Worm (Caenorhabditis elegans) whole organism, young adult: ENCODE data around the gene R03H10.2.

Source experiments
- B0019.2 ChIP-seq: fragments of 200-800 bp; sonication (Bioruptor generic); conservative IDR thresholded peaks from 2 replicates; pipeline ENCODE4 v1.3.6; 2022; ENCODE audit warnings: missing genetic modification reagents, missing genetic modification characterization, missing compliant biosample characterization
- B0035.1 ChIP-seq: sonication (generic microtip); optimal IDR thresholded peaks from 2 replicates; lab custom pipeline; 2016; ENCODE audit warnings: missing genetic modification characterization, mild to moderate bottlenecking, missing compliant biosample characterization, missing genotype, missing genetic modification reagents
- D2030.7 ChIP-seq: fragments of 200-800 bp; sonication (Bioruptor generic); IDR thresholded peaks from 2 replicates; pipeline ENCODE4 v1.3.6; 2022; ENCODE audit warnings: missing genetic modification reagents, missing genetic modification characterization, missing compliant biosample characterization
- Y67H2A.10 ChIP-seq: fragments of 200-800 bp; sonication (Bioruptor generic); conservative IDR thresholded peaks from 2 replicates; pipeline ENCODE4 v1.3.6; 2022; ENCODE audit warnings: missing genetic modification reagents, missing genetic modification characterization, missing compliant biosample characterization
- ZK185.1 ChIP-seq: sonication (generic microtip); optimal IDR thresholded peaks from 2 replicates; lab custom pipeline; 2016; ENCODE audit warnings: mild to moderate bottlenecking, missing genetic modification characterization, missing compliant biosample characterization; ENCODE audit not compliant: poor library complexity, severe bottlenecking
- attf-3 ChIP-seq: fragments of 200-800 bp; sonication (Bioruptor generic); conservative IDR thresholded peaks from 2 replicates; pipeline ENCODE4 v1.3.6; 2022; ENCODE audit warnings: missing genetic modification reagents, missing genetic modification characterization, missing compliant biosample characterization
- attf-5 ChIP-seq: fragments of 200-800 bp; sonication (Bioruptor generic); optimal IDR thresholded peaks from 2 replicates; lab custom pipeline; 2018; ENCODE audit warnings: mild to moderate bottlenecking, missing genetic modification characterization, missing compliant biosample characterization
- cebp-1 ChIP-seq, 2 experiments: fragments of 200-800 bp in 1 of 2; sonication (Bioruptor generic) in 1 of 2; sonication (generic microtip) in 1 of 2; IDR thresholded peaks in 1 of 2; optimal IDR thresholded peaks in 1 of 2; 2 replicates each; pipeline versions ENCODE4 v1.3.6 to Lab custom; 2017 to 2022; ENCODE audit warnings: missing compliant biosample characterization in 2 of 2, missing genetic modification characterization in 2 of 2, mild to moderate bottlenecking in 1 of 2, missing genetic modification reagents in 1 of 2, moderate library complexity in 1 of 2
- ceh-58 ChIP-seq: fragments of 200-800 bp; sonication (Bioruptor generic); IDR thresholded peaks from 2 replicates; pipeline ENCODE4 v1.3.6; 2022; ENCODE audit warnings: missing genetic modification characterization, missing compliant biosample characterization
- die-1 ChIP-seq: sonication (generic microtip); optimal IDR thresholded peaks from 2 replicates; lab custom pipeline; 2016; ENCODE audit warnings: missing genotype, mild to moderate bottlenecking, missing genetic modification characterization, missing compliant biosample characterization
- dox-1 ChIP-seq: fragments of 200-800 bp; sonication (Bioruptor generic); IDR thresholded peaks from 2 replicates; pipeline ENCODE4 v1.3.6; 2022; ENCODE audit warnings: missing genetic modification reagents, missing genetic modification characterization, missing compliant biosample characterization
- dpl-1 ChIP-seq: fragments of 150-350 bp; optimal IDR thresholded peaks from 2 replicates; lab custom pipeline; 2014; ENCODE audit warnings: missing biosample characterization, missing genetic modification reagents, missing genetic modification characterization
- egrh-3 ChIP-seq: fragments of 200-800 bp; sonication (Bioruptor generic); IDR thresholded peaks from 2 replicates; pipeline ENCODE4 v1.3.6; 2022; ENCODE audit warnings: missing genetic modification reagents, missing genetic modification characterization, missing compliant biosample characterization
- gei-17 ChIP-seq: fragments of 200-800 bp; sonication (Bioruptor generic); optimal IDR thresholded peaks from 2 replicates; lab custom pipeline; 2018; ENCODE audit warnings: mild to moderate bottlenecking, missing genetic modification characterization, missing compliant biosample characterization
- hmg-20 ChIP-seq: fragments of 200-800 bp; sonication (Bioruptor generic); IDR thresholded peaks from 2 replicates; pipeline ENCODE4 v1.3.6; 2022; ENCODE audit warnings: missing genetic modification reagents, missing genetic modification characterization, missing compliant biosample characterization
- hsf-1 ChIP-seq: fragments of 200-800 bp; sonication (Bioruptor generic); IDR thresholded peaks from 2 replicates; pipeline ENCODE4 v1.3.6; 2022; ENCODE audit warnings: missing genetic modification reagents, missing genetic modification characterization, missing compliant biosample characterization
- lin-35 ChIP-seq, 3 experiments: fragments of 150-350 bp in 2 of 3; sonication (generic microtip) in 1 of 3; optimal IDR thresholded peaks; 2 replicates each; lab custom pipeline; 2014 to 2018; ENCODE audit warnings: missing biosample characterization in 3 of 3, missing genetic modification characterization in 3 of 3, missing genetic modification reagents in 3 of 3
- lin-54 ChIP-seq: fragments of 200-800 bp; sonication (Bioruptor generic); optimal IDR thresholded peaks from 2 replicates; lab custom pipeline; 2018; ENCODE audit warnings: mild to moderate bottlenecking, missing genetic modification characterization, missing compliant biosample characterization
- lir-1 ChIP-seq: fragments of 200-800 bp; sonication (Bioruptor generic); conservative IDR thresholded peaks from 2 replicates; pipeline ENCODE4 v1.3.6; 2022; ENCODE audit warnings: missing genetic modification reagents, missing genetic modification characterization, missing compliant biosample characterization
- lsl-1 ChIP-seq: fragments of 200-800 bp; sonication (Bioruptor generic); optimal IDR thresholded peaks from 2 replicates; lab custom pipeline; 2018; ENCODE audit warnings: mild to moderate bottlenecking, missing genetic modification characterization, moderate library complexity, missing compliant biosample characterization
- mxl-1 ChIP-seq: sonication (generic microtip); optimal IDR thresholded peaks from 2 replicates; lab custom pipeline; 2016; ENCODE audit warnings: missing genetic modification characterization, missing compliant biosample characterization
- nfya-2 ChIP-seq: fragments of 200-800 bp; sonication (Bioruptor generic); IDR thresholded peaks from 2 replicates; pipeline ENCODE4 v1.3.6; 2022; ENCODE audit warnings: missing genetic modification reagents, missing genetic modification characterization, missing compliant biosample characterization
- nhr-120 ChIP-seq: fragments of 200-800 bp; sonication (Bioruptor generic); IDR thresholded peaks from 2 replicates; pipeline ENCODE4 v1.3.6; 2022; ENCODE audit warnings: missing genetic modification characterization, missing compliant biosample characterization
- nhr-179 ChIP-seq: sonication (generic microtip); optimal IDR thresholded peaks from 2 replicates; lab custom pipeline; 2016; ENCODE audit warnings: mild to moderate bottlenecking, missing genetic modification characterization, missing compliant biosample characterization
- nhr-27 ChIP-seq: fragments of 200-800 bp; sonication (Bioruptor generic); optimal IDR thresholded peaks from 2 replicates; lab custom pipeline; 2018; ENCODE audit warnings: mild to moderate bottlenecking, missing genetic modification characterization, moderate library complexity, missing compliant biosample characterization
- sea-2 ChIP-seq: fragments of 200-800 bp; sonication (Bioruptor generic); IDR thresholded peaks from 2 replicates; pipeline ENCODE4 v1.3.6; 2022; ENCODE audit warnings: missing genetic modification characterization, missing compliant biosample characterization
- tbp1 ChIP-seq: fragments of 200-800 bp; sonication (Bioruptor generic); optimal IDR thresholded peaks from 2 replicates; lab custom pipeline; 2018; ENCODE audit warnings: mild to moderate bottlenecking, missing genetic modification characterization, missing compliant biosample characterization
- tlf-1 ChIP-seq: fragments of 200-800 bp; sonication (Bioruptor generic); optimal IDR thresholded peaks from 2 replicates; lab custom pipeline; 2018; ENCODE audit warnings: mild to moderate bottlenecking, missing genetic modification characterization, missing compliant biosample characterization
- unc-62 ChIP-seq: fragments of 150-350 bp; optimal IDR thresholded peaks from 2 replicates; lab custom pipeline; 2014; ENCODE audit warnings: missing biosample characterization, missing genetic modification reagents, missing genetic modification characterization
- zfh-2 ChIP-seq: fragments of 200-800 bp; sonication (Bioruptor generic); conservative IDR thresholded peaks from 2 replicates; pipeline ENCODE4 v1.3.6; 2022; ENCODE audit warnings: missing genetic modification reagents, missing genetic modification characterization, missing compliant biosample characterization
- ztf-22 ChIP-seq: fragments of 200-800 bp; sonication (Bioruptor generic); optimal IDR thresholded peaks from 2 replicates; lab custom pipeline; 2018; ENCODE audit warnings: mild to moderate bottlenecking, missing genetic modification characterization, moderate library complexity, missing compliant biosample characterization
- ztf-25 ChIP-seq: fragments of 200-800 bp; sonication (Bioruptor generic); IDR thresholded peaks from 2 replicates; pipeline ENCODE4 v1.3.6; 2022; ENCODE audit warnings: missing genetic modification reagents, missing genetic modification characterization, missing compliant biosample characterization
- ztf-3 ChIP-seq: fragments of 200-800 bp; sonication (Bioruptor generic); optimal IDR thresholded peaks from 2 replicates; lab custom pipeline; 2018; ENCODE audit warnings: mild to moderate bottlenecking, missing genetic modification characterization, missing compliant biosample characterization

R03H10.2 gene

DNA sequence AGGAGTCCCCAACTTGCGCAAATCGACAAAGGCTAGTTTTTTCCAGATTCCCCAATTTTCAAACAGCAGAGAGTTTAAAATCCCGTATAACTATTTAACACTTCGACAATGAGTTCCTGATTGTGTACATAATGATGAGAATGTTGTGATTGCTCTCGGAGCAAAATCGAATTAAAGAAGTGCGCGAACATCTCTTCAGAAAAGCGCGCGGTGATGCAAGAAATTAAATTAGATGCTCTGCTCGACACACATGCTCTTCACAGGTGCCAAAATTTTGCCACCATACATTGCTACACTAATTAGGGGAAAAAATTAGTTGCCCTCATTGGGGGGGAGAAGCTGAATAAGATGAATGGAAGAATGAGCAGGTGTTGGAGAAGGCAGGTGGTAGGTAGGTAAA, 26.1 kb upstream of the R03H10.2 start:
- TF ChIP-seq sea-2 (GFP tag; lab: Robert Waterston, UW): no peak
- TF ChIP-seq gei-17 (GFP tag; lab: Kevin White, UChicago): no peak
- no peak for TF ChIP-seq nfya-2 (GFP tag; lab: Robert Waterston, UW)
- TF ChIP-seq tbp1 (GFP tag; lab: Kevin White, UChicago): no peak
- no peak for TF ChIP-seq ztf-3 (GFP tag; lab: Kevin White, UChicago)
- no peak for TF ChIP-seq nhr-27 (tag; lab: Kevin White, UChicago)
- no peak for TF ChIP-seq Y67H2A.10 (GFP tag; lab: Robert Waterston, UW)
- TF ChIP-seq tlf-1: no peak
- no peak for TF ChIP-seq ceh-58
- TF ChIP-seq hsf-1 (GFP tag; lab: Robert Waterston, UW): no peak
- no peak for TF ChIP-seq lin-35 (GFP tag; optimal IDR thresholded peaks at IDR 0.05; lab: Kevin White, UChicago)
- TF ChIP-seq nhr-179 (tag; lab: Kevin White, UChicago): no peak
- TF ChIP-seq hmg-20 (GFP tag; lab: Robert Waterston, UW): no peak
- TF ChIP-seq cebp-1 (GFP tag; IDR thresholded peaks at IDR 0.05; lab: Robert Waterston, UW): no peak
- no peak for TF ChIP-seq cebp-1 (tag; optimal IDR thresholded peaks at IDR 0.05; lab: Kevin White, UChicago)
- TF ChIP-seq nhr-120 (GFP tag; lab: Robert Waterston, UW): no peak
- TF ChIP-seq D2030.7 (GFP tag; lab: Robert Waterston, UW): no peak
- TF ChIP-seq mxl-1 (tag; lab: Kevin White, UChicago): no peak
- TF ChIP-seq dox-1 (GFP tag; lab: Robert Waterston, UW): no peak
- TF ChIP-seq die-1 (tag; lab: Kevin White, UChicago): no peak
- TF ChIP-seq ZK185.1 (tag; lab: Kevin White, UChicago): no peak

DNA sequence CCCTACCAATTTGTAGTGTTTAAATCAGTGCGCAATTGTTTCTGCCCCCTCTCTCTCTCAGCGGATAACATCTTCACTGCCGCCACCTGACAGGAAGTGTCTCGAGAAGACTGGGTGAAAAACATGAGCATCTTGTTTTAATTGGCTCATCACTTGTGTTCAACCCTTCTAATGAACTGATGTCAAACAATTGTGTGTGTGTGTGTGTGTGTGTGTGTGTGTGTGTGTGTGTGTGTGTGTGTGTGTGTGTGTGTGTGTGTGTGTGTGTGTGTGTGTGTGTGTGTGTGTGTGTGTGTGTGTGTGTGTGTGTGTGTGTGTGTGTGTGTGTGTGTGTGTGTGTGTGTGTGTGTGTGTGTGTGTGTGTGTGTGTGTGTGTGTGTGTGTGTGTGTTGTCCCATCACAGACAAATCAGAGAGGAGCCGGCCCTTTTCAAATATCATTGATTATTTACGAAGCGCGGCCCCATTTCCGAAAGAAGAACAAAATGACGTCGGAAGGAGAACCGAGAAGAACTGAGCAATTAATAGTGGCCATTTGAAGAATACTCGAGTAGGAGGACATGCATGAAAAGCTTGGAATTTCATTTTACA, 25.4 kb upstream of the R03H10.2 start:
- TF ChIP-seq lir-1 (GFP tag; lab: Robert Waterston, UW) (0 out of 2 replicates have a peak, but pooled peaks have one; percentile 38), lin-54 (GFP tag; lab: Kevin White, UChicago) (peak; percentile 1), ztf-3 (GFP tag; lab: Kevin White, UChicago) (peak; percentile 69), ztf-22 (GFP tag; lab: Kevin White, UChicago) (peak; percentile 12), egrh-3 (GFP tag; lab: Robert Waterston, UW) (peak; percentile 48), lsl-1 (GFP tag; lab: Kevin White, UChicago) (peak; percentile 9), zfh-2 (GFP tag; lab: Robert Waterston, UW) (0 out of 2 replicates have a peak, but pooled peaks have one; percentile 29), attf-5 (GFP tag; lab: Kevin White, UChicago) (peak; percentile 11)
- TF ChIP-seq, all 124 proteins: peak for 8; not testable (repeated sequence) for 116

DNA sequence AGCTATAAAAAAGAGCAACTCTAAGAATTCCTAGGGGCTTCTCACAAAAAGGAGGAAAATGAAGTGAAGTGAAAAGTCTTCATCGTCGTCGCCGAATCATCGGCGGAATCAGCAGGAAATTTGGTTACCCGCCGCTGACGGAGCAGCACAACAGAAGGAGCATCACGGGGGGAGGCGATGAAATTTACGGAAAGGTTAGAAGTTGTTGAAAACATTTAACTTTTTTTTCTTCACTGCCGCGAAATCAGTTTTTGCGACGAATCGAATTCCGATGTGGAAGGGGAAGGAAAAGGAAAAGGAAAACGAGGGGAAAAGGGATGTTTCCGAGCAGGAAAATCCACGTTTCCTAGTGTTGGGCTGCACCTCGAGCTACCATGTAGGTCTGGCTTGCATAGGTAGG, 22.2 kb upstream of the R03H10.2 start:
- TF ChIP-seq zfh-2 (GFP tag; lab: Robert Waterston, UW) (peak; percentile 57), unc-62 (no peak)

DNA sequence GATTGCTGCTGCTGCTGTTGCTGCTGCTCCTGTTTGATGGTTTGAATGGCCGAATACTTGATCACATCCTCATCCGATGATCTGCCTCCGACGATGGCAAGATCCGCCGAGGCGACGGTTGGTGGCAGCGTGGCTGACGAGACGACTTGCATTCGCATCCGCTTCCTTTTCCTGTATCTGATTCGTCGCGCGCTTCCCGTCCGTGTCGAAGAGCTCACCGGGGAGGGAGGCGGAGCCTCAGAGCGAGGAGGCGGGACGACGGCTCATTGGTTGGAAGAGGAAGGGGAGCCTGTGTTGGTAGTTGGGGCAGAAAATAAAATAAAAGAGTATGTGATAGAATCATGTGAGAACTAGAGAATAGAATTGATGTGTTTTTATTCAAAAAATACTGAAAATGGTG, 20.9 kb upstream of the R03H10.2 start:
- TF ChIP-seq dpl-1 (GFP tag; lab: Kevin White, UChicago) (no peak), egrh-3 (GFP tag; lab: Robert Waterston, UW) (peak; percentile 80), zfh-2 (GFP tag; lab: Robert Waterston, UW) (peak; percentile 93), ztf-25 (no peak), attf-3 (no peak), B0019.2 (no peak), B0035.1 (tag; lab: Kevin White, UChicago) (no peak), ceh-58 (no peak)
